Worm (Caenorhabditis elegans): ENCODE data around the gene tag-180.

- TF ChIP-seq nhr-28 (tag; optimal IDR thresholded peaks at IDR 0.05) = no peak
- TF ChIP-seq mdl-1 (tag; optimal IDR thresholded peaks at IDR 0.05) = no peak
- TF ChIP-seq nhr-76 (tag; optimal IDR thresholded peaks at IDR 0.05) = no peak
- TF ChIP-seq elt-2 (tag; optimal IDR thresholded peaks at IDR 0.05) = no peak
- peak; percentile 28 for TF ChIP-seq ama-1 (optimal IDR thresholded peaks at IDR 0.05)
- no peak for TF ChIP-seq nhr-11 (tag; optimal IDR thresholded peaks at IDR 0.05)
- TF ChIP-seq ceh-28 (tag; optimal IDR thresholded peaks at IDR 0.05) = no peak
- no peak for TF ChIP-seq lin-39 (tag; optimal IDR thresholded peaks at IDR 0.05)
- no peak for TF ChIP-seq nhr-237 (tag; optimal IDR thresholded peaks at IDR 0.05)
These were observed 7.5 kb upstream of the tag-180 start for ce11 chrII:11336640-11337241.

Data from whole organism, L3 larva.